Worm (Caenorhabditis elegans) whole organism, L2 larva: ENCODE data around the gene F49H12.3.

Experiments
- F13H6.1 ChIP-seq: sonication (generic microtip); optimal IDR thresholded peaks from 2 replicates; lab custom pipeline; 2016; ENCODE audit warnings: missing genetic modification characterization, missing compliant biosample characterization
- ceh-82 ChIP-seq: fragments of 150-350 bp; optimal IDR thresholded peaks from 2 replicates; lab custom pipeline; 2014; ENCODE audit warnings: missing biosample characterization, missing genetic modification characterization
- elt-1 ChIP-seq: fragments of 150-350 bp; optimal IDR thresholded peaks from 2 replicates; lab custom pipeline; 2014; ENCODE audit warnings: missing biosample characterization, missing genetic modification characterization
- elt-3 ChIP-seq: sonication (generic microtip); optimal IDR thresholded peaks from 2 replicates; lab custom pipeline; 2017; ENCODE audit warnings: missing biosample characterization, missing genetic modification characterization
- lin-13 ChIP-seq: fragments of 150-350 bp; optimal IDR thresholded peaks from 2 replicates; lab custom pipeline; 2014; ENCODE audit warnings: missing biosample characterization, missing genetic modification reagents, missing genetic modification characterization
- lin-39 ChIP-seq: fragments of 150-350 bp; optimal IDR thresholded peaks from 2 replicates; lab custom pipeline; 2014; ENCODE audit warnings: missing biosample characterization, missing genetic modification reagents, missing genetic modification characterization
- lsy-2 ChIP-seq, 2 experiments: fragments of 150-350 bp in 1 of 2; sonication (generic microtip) in 1 of 2; optimal IDR thresholded peaks; 2 replicates each; lab custom pipeline; 2014 to 2017; ENCODE audit warnings: missing biosample characterization in 2 of 2, missing genetic modification characterization in 2 of 2
- nhr-10 ChIP-seq: sonication (generic microtip); optimal IDR thresholded peaks from 2 replicates; lab custom pipeline; 2017; ENCODE audit warnings: missing biosample characterization, missing genetic modification characterization
- nhr-237 ChIP-seq: fragments of 150-350 bp; optimal IDR thresholded peaks from 2 replicates; lab custom pipeline; 2014; ENCODE audit warnings: missing biosample characterization, missing genetic modification characterization
- nhr-25 ChIP-seq: fragments of 150-350 bp; sonication (generic microtip); optimal IDR thresholded peaks from 3 replicates; lab custom pipeline; 2014; ENCODE audit warnings: missing biosample characterization, missing genetic modification characterization
- skn-1 ChIP-seq: sonication (generic microtip); optimal IDR thresholded peaks from 2 replicates; lab custom pipeline; 2017; ENCODE audit warnings: missing biosample characterization, missing genetic modification characterization
- unc-62 ChIP-seq: fragments of 150-350 bp; optimal IDR thresholded peaks from 2 replicates; lab custom pipeline; 2014; ENCODE audit warnings: missing biosample characterization, missing genetic modification reagents, missing genetic modification characterization

DNA sequence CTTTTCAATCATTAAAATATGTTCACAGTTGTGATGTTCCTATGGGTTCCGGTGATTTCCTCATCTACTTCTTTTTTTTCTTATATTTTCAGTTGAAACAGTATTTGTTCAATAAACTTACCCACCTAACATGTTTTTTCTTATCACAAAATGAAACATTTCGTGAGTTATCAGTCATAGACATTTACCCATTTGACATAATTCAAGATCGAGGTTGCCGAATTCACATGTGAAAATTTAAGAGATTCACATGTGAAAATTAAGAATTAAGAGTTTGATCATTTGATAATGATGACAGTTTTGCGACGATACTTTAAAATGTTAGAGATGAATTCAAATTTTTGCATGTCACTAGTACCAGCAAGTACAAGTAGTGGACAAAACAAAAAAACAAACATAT, 23.2 kb downstream of the F49H12.3 start:
- TF ChIP-seq nhr-25 (tag; lab: Kevin White, UChicago) (no peak), unc-62 (no peak), nhr-10 (tag; lab: Kevin White, UChicago) (no peak), lin-39 (tag; lab: Kevin White, UChicago) (no peak), elt-1 (tag; lab: Kevin White, UChicago) (no peak), lsy-2 (tag; optimal IDR thresholded peaks at IDR 0.05; lab: Kevin White, UChicago) (no peak), skn-1 (tag; lab: Kevin White, UChicago) (no peak), F13H6.1 (tag; lab: Kevin White, UChicago) (no peak), elt-3 (tag; lab: Kevin White, UChicago) (no peak), nhr-237 (tag; lab: Kevin White, UChicago) (no peak), lin-13 (GFP tag; lab: Kevin White, UChicago) (no peak), ceh-82 (tag; lab: Kevin White, UChicago) (no peak)
